Fruit fly (Drosophila melanogaster) Kc167 (cell line): ENCODE measurements around the gene Pglym78.

Experiments
- Sin3A ChIP-seq: fragments of >200 bp; optimal IDR thresholded peaks from 2 replicates; lab custom pipeline; 2018; ENCODE audit warnings: missing external identifiers
- h ChIP-seq: fragments of >200 bp; optimal IDR thresholded peaks from 3 replicates; lab custom pipeline; 2018; ENCODE audit warnings: missing external identifiers
- ttk ChIP-seq: sonication (Bioruptor generic); optimal IDR thresholded peaks from 2 replicates; lab custom pipeline; 2017; ENCODE audit warnings: missing external identifiers

- TF ChIP-seq h (no peak), Sin3A (no peak), ttk (lab: Kevin White, UChicago) (no peak)
Measured at dm6 chr3R:29164930-29165693, 17.1 kb downstream of the Pglym78 start, which contains the start of gene CG11898.
